Worm (Caenorhabditis elegans) whole organism, young adult: ENCODE results near the gene D1014.4.

ENCODE experiments used
- B0035.1 ChIP-seq: sonication (generic microtip); optimal IDR thresholded peaks from 2 replicates; lab custom pipeline; 2016; ENCODE audit warnings: missing genetic modification characterization, mild to moderate bottlenecking, missing compliant biosample characterization, missing genotype, missing genetic modification reagents
- B0336.3 ChIP-seq: fragments of 200-800 bp; sonication (Bioruptor generic); IDR thresholded peaks from 2 replicates; pipeline ENCODE4 v1.3.6; 2022; ENCODE audit warnings: missing genetic modification characterization, missing compliant biosample characterization
- C06A6.2 ChIP-seq: fragments of 200-800 bp; sonication (Bioruptor generic); conservative IDR thresholded peaks from 2 replicates; pipeline ENCODE4 v1.3.6; 2022; ENCODE audit warnings: missing genetic modification characterization, missing compliant biosample characterization
- D2030.7 ChIP-seq: fragments of 200-800 bp; sonication (Bioruptor generic); IDR thresholded peaks from 2 replicates; pipeline ENCODE4 v1.3.6; 2022; ENCODE audit warnings: missing genetic modification reagents, missing genetic modification characterization, missing compliant biosample characterization
- F23B12.7 ChIP-seq: sonication (generic microtip); optimal IDR thresholded peaks from 2 replicates; lab custom pipeline; 2017; ENCODE audit warnings: missing genetic modification characterization, mild to moderate bottlenecking, missing compliant biosample characterization, antibody characterized with exemption, moderate library complexity; ENCODE audit not compliant: insufficient read depth
- F39B2.1 ChIP-seq: fragments of 200-800 bp; sonication (Bioruptor generic); IDR thresholded peaks from 2 replicates; pipeline ENCODE4 v1.3.6; 2022; ENCODE audit warnings: missing genetic modification reagents, missing genetic modification characterization, missing compliant biosample characterization
- F49E8.2 ChIP-seq: sonication (generic microtip); optimal IDR thresholded peaks from 3 replicates; lab custom pipeline; 2017; ENCODE audit warnings: missing genetic modification characterization, mild to moderate bottlenecking, missing compliant biosample characterization, antibody characterized with exemption, moderate library complexity; ENCODE audit not compliant: insufficient read depth
- F57C9.4 ChIP-seq: sonication (generic microtip); optimal IDR thresholded peaks from 2 replicates; lab custom pipeline; 2017; ENCODE audit warnings: mild to moderate bottlenecking, missing genetic modification characterization, missing compliant biosample characterization
- K11D2.4 ChIP-seq: fragments of 200-800 bp; sonication (Bioruptor generic); IDR thresholded peaks from 2 replicates; pipeline ENCODE4 v1.3.6; 2022; ENCODE audit warnings: missing genetic modification reagents, missing genetic modification characterization, missing compliant biosample characterization
- K12H6.12 ChIP-seq: fragments of 200-800 bp; sonication (Bioruptor generic); optimal IDR thresholded peaks from 2 replicates; lab custom pipeline; 2018; ENCODE audit warnings: mild to moderate bottlenecking, missing genetic modification characterization, missing compliant biosample characterization
- Y53G8AR.9 ChIP-seq: fragments of 200-800 bp; sonication (Bioruptor generic); conservative IDR thresholded peaks from 2 replicates; pipeline ENCODE4 v1.3.6; 2022; ENCODE audit warnings: missing genetic modification reagents, missing genetic modification characterization, missing compliant biosample characterization
- Y56A3A.18 ChIP-seq: fragments of 200-800 bp; sonication (Bioruptor generic); IDR thresholded peaks from 2 replicates; pipeline ENCODE4 v1.3.6; 2022; ENCODE audit warnings: missing genetic modification reagents, missing genetic modification characterization, missing compliant biosample characterization
- aptf-2 ChIP-seq: fragments of 200-800 bp; sonication (Bioruptor generic); conservative IDR thresholded peaks from 2 replicates; pipeline ENCODE4 v1.3.6; 2022; ENCODE audit warnings: missing genetic modification reagents, missing genetic modification characterization, missing compliant biosample characterization
- aptf-3 ChIP-seq: fragments of 200-800 bp; sonication (Bioruptor generic); IDR thresholded peaks from 2 replicates; pipeline ENCODE4 v1.3.6; 2022; ENCODE audit warnings: missing genetic modification characterization, missing compliant biosample characterization
- athp-1 ChIP-seq: sonication (generic microtip); optimal IDR thresholded peaks from 2 replicates; lab custom pipeline; 2017; ENCODE audit warnings: mild to moderate bottlenecking, missing genetic modification characterization, missing compliant biosample characterization
- attf-5 ChIP-seq: fragments of 200-800 bp; sonication (Bioruptor generic); optimal IDR thresholded peaks from 2 replicates; lab custom pipeline; 2018; ENCODE audit warnings: mild to moderate bottlenecking, missing genetic modification characterization, missing compliant biosample characterization
- attf-6 ChIP-seq: fragments of 200-800 bp; sonication (Bioruptor generic); IDR thresholded peaks from 2 replicates; pipeline ENCODE4 v1.3.6; 2022; ENCODE audit warnings: missing genetic modification reagents, missing genetic modification characterization, missing compliant biosample characterization
- ccch-3 ChIP-seq: fragments of 200-800 bp; sonication (Bioruptor generic); optimal IDR thresholded peaks from 2 replicates; lab custom pipeline; 2018; ENCODE audit warnings: mild to moderate bottlenecking, missing genetic modification characterization, missing compliant biosample characterization
- cebp-2 ChIP-seq: fragments of 200-800 bp; sonication (Bioruptor generic); IDR thresholded peaks from 2 replicates; pipeline ENCODE4 v1.3.6; 2022; ENCODE audit warnings: missing genetic modification characterization, missing compliant biosample characterization
- ceh-100 ChIP-seq: fragments of 200-800 bp; sonication (Bioruptor generic); IDR thresholded peaks from 2 replicates; pipeline ENCODE4 v1.3.6; 2022; ENCODE audit warnings: missing genetic modification reagents, missing genetic modification characterization, missing compliant biosample characterization
- ceh-27 ChIP-seq: fragments of 200-800 bp; sonication (Bioruptor generic); optimal IDR thresholded peaks from 2 replicates; lab custom pipeline; 2018; ENCODE audit warnings: mild to moderate bottlenecking, missing genetic modification characterization, moderate library complexity, missing compliant biosample characterization
- ceh-40 ChIP-seq: fragments of 200-800 bp; sonication (Bioruptor generic); IDR thresholded peaks from 2 replicates; pipeline ENCODE4 v1.3.6; 2022; ENCODE audit warnings: missing genetic modification characterization, missing compliant biosample characterization
- dox-1 ChIP-seq: fragments of 200-800 bp; sonication (Bioruptor generic); IDR thresholded peaks from 2 replicates; pipeline ENCODE4 v1.3.6; 2022; ENCODE audit warnings: missing genetic modification reagents, missing genetic modification characterization, missing compliant biosample characterization
- dpl-1 ChIP-seq: fragments of 150-350 bp; optimal IDR thresholded peaks from 2 replicates; lab custom pipeline; 2014; ENCODE audit warnings: missing biosample characterization, missing genetic modification reagents, missing genetic modification characterization
- ekl-4 ChIP-seq: fragments of 200-800 bp; sonication (Bioruptor generic); IDR thresholded peaks from 2 replicates; pipeline ENCODE4 v1.3.6; 2022; ENCODE audit warnings: missing genetic modification reagents, missing genetic modification characterization, missing compliant biosample characterization
- hsf-1 ChIP-seq: fragments of 200-800 bp; sonication (Bioruptor generic); IDR thresholded peaks from 2 replicates; pipeline ENCODE4 v1.3.6; 2022; ENCODE audit warnings: missing genetic modification reagents, missing genetic modification characterization, missing compliant biosample characterization
- lin-35 ChIP-seq, 3 experiments: fragments of 150-350 bp in 2 of 3; sonication (generic microtip) in 1 of 3; optimal IDR thresholded peaks; 2 replicates each; lab custom pipeline; 2014 to 2018; ENCODE audit warnings: missing biosample characterization in 3 of 3, missing genetic modification characterization in 3 of 3, missing genetic modification reagents in 3 of 3
- lsl-1 ChIP-seq: fragments of 200-800 bp; sonication (Bioruptor generic); optimal IDR thresholded peaks from 2 replicates; lab custom pipeline; 2018; ENCODE audit warnings: mild to moderate bottlenecking, missing genetic modification characterization, moderate library complexity, missing compliant biosample characterization
- lsy-27 ChIP-seq: sonication (generic microtip); optimal IDR thresholded peaks from 2 replicates; lab custom pipeline; 2017; ENCODE audit warnings: missing genetic modification characterization, mild to moderate bottlenecking, missing compliant biosample characterization, antibody characterized with exemption, missing genotype, borderline replicate concordance; ENCODE audit not compliant: insufficient read depth
- madf-10 ChIP-seq: sonication (generic microtip); optimal IDR thresholded peaks from 2 replicates; lab custom pipeline; 2016; ENCODE audit warnings: mild to moderate bottlenecking, missing genetic modification characterization, missing compliant biosample characterization
- madf-6 ChIP-seq: fragments of 200-800 bp; sonication (Bioruptor generic); IDR thresholded peaks from 2 replicates; pipeline ENCODE4 v1.3.6; 2022; ENCODE audit warnings: missing genetic modification reagents, missing genetic modification characterization, missing compliant biosample characterization
- mcd-1 ChIP-seq: fragments of 200-800 bp; sonication (Bioruptor generic); IDR thresholded peaks from 2 replicates; pipeline ENCODE4 v1.3.6; 2022; ENCODE audit warnings: missing genetic modification reagents, missing genetic modification characterization, missing compliant biosample characterization
- mel-28 ChIP-seq: sonication (generic microtip); optimal IDR thresholded peaks from 2 replicates; lab custom pipeline; 2016; ENCODE audit warnings: borderline replicate concordance, mild to moderate bottlenecking, missing genetic modification characterization, missing compliant biosample characterization
- nfya-2 ChIP-seq: fragments of 200-800 bp; sonication (Bioruptor generic); IDR thresholded peaks from 2 replicates; pipeline ENCODE4 v1.3.6; 2022; ENCODE audit warnings: missing genetic modification reagents, missing genetic modification characterization, missing compliant biosample characterization
- rcor-1 ChIP-seq: fragments of 200-800 bp; sonication (Bioruptor generic); IDR thresholded peaks from 2 replicates; pipeline ENCODE4 v1.3.6; 2022; ENCODE audit warnings: missing genetic modification reagents, missing genetic modification characterization, missing compliant biosample characterization
- repo-1 ChIP-seq: sonication (generic microtip); optimal IDR thresholded peaks from 2 replicates; lab custom pipeline; 2017; ENCODE audit warnings: mild to moderate bottlenecking, missing genetic modification characterization, missing compliant biosample characterization
- rpc-1 ChIP-seq, 2 experiments: fragments of 150-350 bp in 1 of 2; sonication (generic microtip) in 1 of 2; optimal IDR thresholded peaks; 2 replicates each; lab custom pipeline; 2014 to 2018; ENCODE audit warnings: missing biosample characterization in 1 of 2, missing genetic modification characterization in 1 of 2, missing genetic modification reagents in 1 of 2, missing genotype in 1 of 2
- sea-2 ChIP-seq: fragments of 200-800 bp; sonication (Bioruptor generic); IDR thresholded peaks from 2 replicates; pipeline ENCODE4 v1.3.6; 2022; ENCODE audit warnings: missing genetic modification characterization, missing compliant biosample characterization
- snpc-1.3 ChIP-seq: sonication (generic microtip); optimal IDR thresholded peaks from 2 replicates; lab custom pipeline; 2017; ENCODE audit warnings: missing genetic modification characterization, mild to moderate bottlenecking, missing compliant biosample characterization, antibody characterized with exemption, moderate library complexity, missing genotype, missing genetic modification reagents; ENCODE audit not compliant: insufficient read depth
- somi-1 ChIP-seq: fragments of 200-800 bp; sonication (Bioruptor generic); optimal IDR thresholded peaks from 2 replicates; lab custom pipeline; 2018; ENCODE audit warnings: mild to moderate bottlenecking, missing genetic modification characterization, missing compliant biosample characterization
- sptf-2 ChIP-seq: fragments of 200-800 bp; sonication (Bioruptor generic); optimal IDR thresholded peaks from 2 replicates; lab custom pipeline; 2018; ENCODE audit warnings: mild to moderate bottlenecking, missing genetic modification characterization, missing compliant biosample characterization
- tlf-1 ChIP-seq: fragments of 200-800 bp; sonication (Bioruptor generic); optimal IDR thresholded peaks from 2 replicates; lab custom pipeline; 2018; ENCODE audit warnings: mild to moderate bottlenecking, missing genetic modification characterization, missing compliant biosample characterization
- ztf-18 ChIP-seq: sonication (generic microtip); optimal IDR thresholded peaks from 2 replicates; lab custom pipeline; 2016; ENCODE audit warnings: missing genotype, mild to moderate bottlenecking, missing genetic modification characterization, missing compliant biosample characterization

Gene D1014.4

DNA sequence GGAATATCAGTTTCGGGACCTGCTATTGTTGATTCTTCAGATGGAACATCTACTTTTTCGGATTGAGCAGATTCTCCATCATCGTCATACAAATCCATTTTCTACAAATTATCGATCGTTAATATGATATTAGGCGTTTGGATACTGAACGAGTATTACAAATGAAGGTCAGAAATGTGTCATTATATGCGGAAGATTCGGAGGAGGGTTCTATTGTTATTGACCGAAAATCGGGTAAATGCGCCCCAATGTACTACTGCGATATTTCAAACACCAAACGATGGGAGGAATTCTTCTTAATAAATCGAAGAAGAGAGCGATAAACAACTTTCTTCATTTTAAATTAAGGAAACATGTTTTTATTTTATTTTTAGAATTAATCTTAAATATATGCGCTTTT, 3.8 kb upstream of the D1014.4 start, which contains the start of gene spr-1:
Gene spr-1, minus strand, starts transcription at position 101 of the 400 bp plus-strand sequence.
- TF ChIP-seq ztf-18, result no peak
- TF ChIP-seq F39B2.1 (GFP tag; lab: Robert Waterston, UW), result no peak
- TF ChIP-seq athp-1 (tag; lab: Kevin White, UChicago), result no peak
- no peak for TF ChIP-seq B0035.1
- TF ChIP-seq madf-10 (tag; lab: Kevin White, UChicago), result no peak
- no peak for TF ChIP-seq aptf-3 (GFP tag; lab: Robert Waterston, UW)
- no peak for TF ChIP-seq K12H6.12
- TF ChIP-seq aptf-2 (GFP tag; lab: Robert Waterston, UW), result no peak
- TF ChIP-seq dox-1 (GFP tag; lab: Robert Waterston, UW), result no peak
- no peak for TF ChIP-seq somi-1 (GFP tag; lab: Kevin White, UChicago)
- TF ChIP-seq sea-2 (GFP tag; lab: Robert Waterston, UW), result no peak
- no peak for TF ChIP-seq dpl-1
- TF ChIP-seq C06A6.2 (GFP tag; lab: Robert Waterston, UW), result no peak
- no peak for TF ChIP-seq ekl-4 (GFP tag; lab: Robert Waterston, UW)
- no peak for TF ChIP-seq attf-6 (GFP tag; lab: Robert Waterston, UW)
- TF ChIP-seq K11D2.4, result no peak
- TF ChIP-seq, all 124 proteins: peak for 0

DNA sequence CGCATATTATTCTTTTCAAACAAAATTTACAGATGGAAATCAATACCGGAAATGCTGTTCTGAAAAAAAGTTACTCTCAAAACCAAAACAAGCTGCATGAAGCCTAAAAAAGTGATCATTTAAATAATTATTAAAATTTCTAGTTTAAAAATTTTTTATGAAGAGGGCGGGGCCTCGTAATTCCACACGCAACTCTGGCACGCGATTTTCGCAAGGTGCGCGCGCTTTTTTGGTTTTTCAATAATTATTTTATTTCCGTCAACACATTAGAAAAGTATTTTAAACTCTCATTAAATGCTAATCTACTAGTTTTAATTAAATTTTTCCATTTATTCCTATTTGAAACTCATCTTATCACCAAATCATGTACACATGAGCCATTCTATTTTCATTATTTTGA, 3.3 kb upstream of the D1014.4 start:
- TF ChIP-seq F23B12.7, result no peak
- TF ChIP-seq attf-5 (GFP tag; lab: Kevin White, UChicago), result no peak
- TF ChIP-seq sea-2 (GFP tag; lab: Robert Waterston, UW), result no peak
- no peak for TF ChIP-seq F57C9.4
- TF ChIP-seq somi-1 (GFP tag; lab: Kevin White, UChicago), result no peak
- TF ChIP-seq snpc-1.3, result peak; percentile 16
- no peak for TF ChIP-seq cebp-2 (GFP tag; lab: Robert Waterston, UW)
- TF ChIP-seq D2030.7, result peak; percentile 47
- no peak for TF ChIP-seq C06A6.2 (GFP tag; lab: Robert Waterston, UW)
- TF ChIP-seq rcor-1 (GFP tag; lab: Robert Waterston, UW), result peak; percentile 14; the same call in 1 of the 2 replicates
- no peak for TF ChIP-seq mcd-1 (GFP tag; lab: Robert Waterston, UW)
- no peak for TF ChIP-seq ccch-3 (GFP tag; lab: Kevin White, UChicago)
- no peak for TF ChIP-seq tlf-1 (GFP tag; lab: Kevin White, UChicago)
- no peak for TF ChIP-seq mel-28
- no peak for TF ChIP-seq lsl-1 (GFP tag; lab: Kevin White, UChicago)
- TF ChIP-seq sptf-2 (GFP tag; lab: Kevin White, UChicago), result no peak
- peak; percentile 66 for TF ChIP-seq hsf-1 (GFP tag; lab: Robert Waterston, UW)
- no peak for TF ChIP-seq ceh-27 (GFP tag; lab: Kevin White, UChicago)
- no peak for TF ChIP-seq Y56A3A.18 (GFP tag; lab: Robert Waterston, UW)
- no peak for TF ChIP-seq F49E8.2 (tag; lab: Kevin White, UChicago)
- no peak for TF ChIP-seq lsy-27 (tag; lab: Kevin White, UChicago)
- TF ChIP-seq madf-6 (GFP tag; lab: Robert Waterston, UW), result peak; percentile 38; the same call in 1 of the 2 replicates
- TF ChIP-seq repo-1 (tag; lab: Kevin White, UChicago), result no peak
- peak; percentile 28 for TF ChIP-seq rpc-1 (optimal IDR thresholded peaks at IDR 0.05; lab: Kevin White, UChicago)
- TF ChIP-seq rpc-1 (tag; optimal IDR thresholded peaks at IDR 0.05; lab: Kevin White, UChicago), result no peak
- TF ChIP-seq nfya-2 (GFP tag; lab: Robert Waterston, UW), result no peak
- TF ChIP-seq ceh-100, result peak; percentile 34; the same call in 1 of the 2 replicates
- no peak for TF ChIP-seq B0336.3 (GFP tag; lab: Robert Waterston, UW)
- no peak for TF ChIP-seq Y53G8AR.9 (GFP tag; lab: Robert Waterston, UW)
- 0 out of 2 replicates have a peak, but pooled peaks have one; percentile 22 for TF ChIP-seq ceh-40 (GFP tag; lab: Robert Waterston, UW)
- TF ChIP-seq lin-35 (GFP tag; optimal IDR thresholded peaks at IDR 0.05; lab: Kevin White, UChicago), result no peak
